Fruit fly (Drosophila melanogaster) whole organism, embryonic: Measurements from ENCODE around the gene drn.

Source experiments
- CG10462 ChIP-seq: fragments of 200-800 bp; sonication (Bioruptor generic); optimal IDR thresholded peaks from 2 replicates; lab custom pipeline; 2016; ENCODE audit warnings: missing biosample characterization, missing genetic modification characterization
- CG10543 ChIP-seq: fragments of 200-800 bp; sonication (Bioruptor generic); optimal IDR thresholded peaks from 3 replicates; lab custom pipeline; 2017; ENCODE audit warnings: missing biosample characterization, mild to moderate bottlenecking, missing genetic modification characterization, moderate library complexity
- CG10979 ChIP-seq: fragments of 200-800 bp; sonication (Bioruptor generic); optimal IDR thresholded peaks from 2 replicates; lab custom pipeline; 2018; ENCODE audit warnings: missing biosample characterization, mild to moderate bottlenecking, missing genetic modification characterization, moderate library complexity
- CG11696 ChIP-seq: fragments of 200-800 bp; sonication (Bioruptor generic); IDR thresholded peaks from 2 replicates; pipeline ENCODE4 v1.3.6; 2022; ENCODE audit warnings: missing biosample characterization, missing genetic modification characterization
- CG12219 ChIP-seq: fragments of 200-800 bp; sonication (Bioruptor generic); optimal IDR thresholded peaks from 3 replicates; lab custom pipeline; 2018; ENCODE audit warnings: missing biosample characterization, mild to moderate bottlenecking, missing genetic modification characterization
- CG12299 ChIP-seq: fragments of 200-800 bp; sonication (Bioruptor generic); optimal IDR thresholded peaks from 2 replicates; lab custom pipeline; 2018; ENCODE audit warnings: missing biosample characterization, mild to moderate bottlenecking, missing genetic modification characterization
- CG13624 ChIP-seq: fragments of 200-800 bp; sonication (Bioruptor generic); optimal IDR thresholded peaks from 2 replicates; lab custom pipeline; 2016; ENCODE audit warnings: missing biosample characterization, missing genetic modification characterization
- CG15269 ChIP-seq: fragments of 200-800 bp; sonication (Bioruptor generic); optimal IDR thresholded peaks from 2 replicates; lab custom pipeline; 2018; ENCODE audit warnings: missing biosample characterization, mild to moderate bottlenecking, missing genetic modification characterization, moderate library complexity
- CG1602 ChIP-seq: fragments of 200-800 bp; sonication (Bioruptor generic); optimal IDR thresholded peaks from 3 replicates; lab custom pipeline; 2016; ENCODE audit warnings: missing biosample characterization, missing genetic modification characterization
- CG17359 ChIP-seq: fragments of 200-800 bp; sonication (Bioruptor generic); optimal IDR thresholded peaks from 3 replicates; lab custom pipeline; 2018; ENCODE audit warnings: missing biosample characterization, mild to moderate bottlenecking, missing genetic modification characterization, moderate library complexity
- CG17568 ChIP-seq: fragments of 200-800 bp; sonication (Bioruptor generic); optimal IDR thresholded peaks from 2 replicates; lab custom pipeline; 2018; ENCODE audit warnings: missing biosample characterization, mild to moderate bottlenecking, missing genetic modification characterization, moderate library complexity
- CG2116 ChIP-seq: fragments of 200-800 bp; sonication (Bioruptor generic); optimal IDR thresholded peaks from 3 replicates; lab custom pipeline; 2018; ENCODE audit warnings: missing biosample characterization, mild to moderate bottlenecking, missing genetic modification characterization
- CG30020 ChIP-seq: fragments of 200-800 bp; optimal IDR thresholded peaks from 2 replicates; lab custom pipeline; 2019; ENCODE audit warnings: missing biosample characterization, mild to moderate bottlenecking, missing genetic modification characterization, moderate library complexity
- CG31224 ChIP-seq: fragments of 200-800 bp; sonication (Bioruptor generic); IDR thresholded peaks from 2 replicates; pipeline ENCODE4 v1.3.6; 2022; ENCODE audit warnings: missing biosample characterization, missing genetic modification characterization
- CG4282 ChIP-seq: fragments of 200-800 bp; sonication (Bioruptor generic); optimal IDR thresholded peaks from 2 replicates; lab custom pipeline; 2016; ENCODE audit warnings: missing biosample characterization, missing genetic modification characterization
- CG6854 ChIP-seq: fragments of 200-800 bp; sonication (Bioruptor generic); optimal IDR thresholded peaks from 3 replicates; lab custom pipeline; 2017; ENCODE audit warnings: missing biosample characterization, mild to moderate bottlenecking, missing genetic modification characterization
- CG7271 ChIP-seq: fragments of 200-800 bp; sonication (Bioruptor generic); optimal IDR thresholded peaks from 2 replicates; lab custom pipeline; 2018; ENCODE audit warnings: missing biosample characterization, mild to moderate bottlenecking, missing genetic modification characterization, moderate library complexity
- CG7556 ChIP-seq: fragments of 200-800 bp; sonication (Bioruptor generic); optimal IDR thresholded peaks from 2 replicates; lab custom pipeline; 2017; ENCODE audit warnings: missing biosample characterization, mild to moderate bottlenecking, missing genetic modification characterization
- CG8924 ChIP-seq: fragments of 200-800 bp; optimal IDR thresholded peaks from 3 replicates; lab custom pipeline; 2019; ENCODE audit warnings: missing biosample characterization, mild to moderate bottlenecking, missing genetic modification characterization, moderate library complexity
- Camta ChIP-seq: fragments of 200-800 bp; sonication (Bioruptor generic); optimal IDR thresholded peaks from 2 replicates; lab custom pipeline; 2016; ENCODE audit warnings: missing biosample characterization, missing genetic modification characterization
- D ChIP-seq, 2 experiments: fragments of 200-800 bp in 1 of 2; fragments of >200 bp in 1 of 2; sonication (Bioruptor generic) in 1 of 2; optimal IDR thresholded peaks; 2 replicates in 1 of 2; 3 replicates in 1 of 2; lab custom pipeline; 2017; ENCODE audit warnings: mild to moderate bottlenecking in 1 of 2, missing biosample characterization in 1 of 2, missing genetic modification characterization in 1 of 2, missing genetic modification reagents in 1 of 2
- E2f1 ChIP-seq: fragments of 200-800 bp; sonication (Bioruptor generic); IDR thresholded peaks from 2 replicates; pipeline ENCODE4 v1.3.6; 2022; ENCODE audit warnings: missing biosample characterization, missing genetic modification characterization
- Eip74EF ChIP-seq, 2 experiments: fragments of 200-800 bp in 1 of 2; fragments of >200 bp in 1 of 2; sonication (Bioruptor generic) in 1 of 2; optimal IDR thresholded peaks; 2 replicates each; lab custom pipeline; 2017 to 2019; ENCODE audit warnings: missing biosample characterization in 2 of 2, missing genetic modification characterization in 2 of 2, mild to moderate bottlenecking in 1 of 2, moderate library complexity in 1 of 2
- Elba2 ChIP-seq: fragments of 200-800 bp; sonication (Bioruptor generic); optimal IDR thresholded peaks from 3 replicates; lab custom pipeline; 2016; ENCODE audit warnings: missing biosample characterization, missing genetic modification characterization
- HLHmδ ChIP-seq: fragments of 200-800 bp; sonication (Bioruptor generic); optimal IDR thresholded peaks from 2 replicates; lab custom pipeline; 2018; ENCODE audit warnings: missing biosample characterization, mild to moderate bottlenecking, missing genetic modification characterization, moderate library complexity
- Hr3 ChIP-seq: fragments of 200-800 bp; sonication (Bioruptor generic); optimal IDR thresholded peaks from 3 replicates; lab custom pipeline; 2016; ENCODE audit warnings: missing biosample characterization, missing genetic modification characterization
- Neu2 ChIP-seq: fragments of 200-800 bp; sonication (Bioruptor generic); optimal IDR thresholded peaks from 3 replicates; lab custom pipeline; 2016; ENCODE audit warnings: missing biosample characterization, missing genetic modification characterization, borderline replicate concordance
- Side ChIP-seq: fragments of 200-800 bp; sonication (Bioruptor generic); optimal IDR thresholded peaks from 2 replicates; lab custom pipeline; 2016; ENCODE audit warnings: missing biosample characterization, missing genetic modification characterization
- Sry-β ChIP-seq: fragments of 200-800 bp; sonication (Bioruptor generic); optimal IDR thresholded peaks from 2 replicates; lab custom pipeline; 2018; ENCODE audit warnings: missing biosample characterization, mild to moderate bottlenecking, missing genetic modification characterization, moderate library complexity
- Vsx1 ChIP-seq: fragments of 200-800 bp; sonication (Bioruptor generic); optimal IDR thresholded peaks from 2 replicates; lab custom pipeline; 2017; ENCODE audit warnings: missing biosample characterization, mild to moderate bottlenecking, missing genetic modification characterization, missing genetic modification reagents
- Xrp1 ChIP-seq: fragments of 200-800 bp; sonication (Bioruptor generic); IDR thresholded peaks from 2 replicates; pipeline ENCODE4 v1.3.6; 2022; ENCODE audit warnings: missing biosample characterization, missing genetic modification characterization
- ara ChIP-seq: fragments of 200-800 bp; sonication (Bioruptor generic); IDR thresholded peaks from 2 replicates; pipeline ENCODE4 v1.3.6; 2022; ENCODE audit warnings: missing biosample characterization, missing genetic modification characterization
- dpn ChIP-seq, 2 experiments: fragments of 200-800 bp; sonication (Bioruptor generic); optimal IDR thresholded peaks; 3 replicates each; lab custom pipeline; 2016; ENCODE audit warnings: missing biosample characterization in 2 of 2, missing genetic modification characterization in 2 of 2
- gce ChIP-seq: fragments of 200-800 bp; sonication (Bioruptor generic); IDR thresholded peaks from 3 replicates; pipeline ENCODE4 v1.3.6; 2022; ENCODE audit warnings: missing biosample characterization, missing genetic modification characterization
- lbe ChIP-seq: fragments of 200-800 bp; sonication (Bioruptor generic); optimal IDR thresholded peaks from 2 replicates; lab custom pipeline; 2016; ENCODE audit warnings: missing biosample characterization, mild to moderate bottlenecking, missing genetic modification characterization
- nerfin-1 ChIP-seq: fragments of 200-800 bp; sonication (Bioruptor generic); optimal IDR thresholded peaks from 3 replicates; lab custom pipeline; 2019; ENCODE audit warnings: missing biosample characterization, mild to moderate bottlenecking, missing genetic modification characterization, moderate library complexity
- otp ChIP-seq: fragments of 200-800 bp; sonication (Bioruptor generic); IDR thresholded peaks from 3 replicates; pipeline ENCODE4, ENCODE4 v1.3.6; 2022; ENCODE audit warnings: missing biosample characterization, missing genetic modification characterization
- prd ChIP-seq, 3 experiments: fragments of >200 bp in 2 of 3; fragments of 200-800 bp in 1 of 3; sonication (Bioruptor generic) in 1 of 3; optimal IDR thresholded peaks in 2 of 3; IDR thresholded peaks in 1 of 3; 2 replicates in 2 of 3; 3 replicates in 1 of 3; pipeline versions ENCODE4 v1.3.6 to Lab custom; 2017 to 2022; ENCODE audit warnings: missing biosample characterization in 1 of 3, missing genetic modification characterization in 1 of 3
- shn ChIP-seq: fragments of 200-800 bp; sonication (Bioruptor generic); optimal IDR thresholded peaks from 3 replicates; lab custom pipeline; 2016; ENCODE audit warnings: missing biosample characterization, missing genetic modification characterization
- sqz ChIP-seq: fragments of 200-800 bp; sonication (Bioruptor generic); optimal IDR thresholded peaks from 3 replicates; lab custom pipeline; 2018; ENCODE audit warnings: missing biosample characterization, mild to moderate bottlenecking, missing genetic modification characterization
- stc ChIP-seq: fragments of 200-800 bp; sonication (Bioruptor generic); IDR thresholded peaks from 2 replicates; pipeline ENCODE4 v1.3.6; 2022; ENCODE audit warnings: missing biosample characterization, missing genetic modification characterization
- tin ChIP-seq: fragments of 200-800 bp; sonication (Bioruptor generic); optimal IDR thresholded peaks from 3 replicates; lab custom pipeline; 2016; ENCODE audit warnings: missing biosample characterization, missing genetic modification characterization
- ttk ChIP-seq: fragments of 200-800 bp; sonication (Bioruptor generic); IDR thresholded peaks from 2 replicates; pipeline ENCODE4 v2.1.2; 2022; ENCODE audit warnings: missing biosample characterization, missing genetic modification characterization
- unpg ChIP-seq: fragments of 200-800 bp; sonication (Bioruptor generic); optimal IDR thresholded peaks from 3 replicates; lab custom pipeline; 2018; ENCODE audit warnings: missing biosample characterization, mild to moderate bottlenecking, missing genetic modification characterization, moderate library complexity
- vvl ChIP-seq: fragments of 200-800 bp; sonication (Bioruptor generic); IDR thresholded peaks from 2 replicates; pipeline ENCODE4 v1.3.6; 2022; ENCODE audit warnings: missing biosample characterization, missing genetic modification characterization
- zf30C ChIP-seq: fragments of 200-800 bp; sonication (Bioruptor generic); optimal IDR thresholded peaks from 3 replicates; lab custom pipeline; 2018; ENCODE audit warnings: missing biosample characterization, mild to moderate bottlenecking, missing genetic modification characterization

The drn gene

DNA sequence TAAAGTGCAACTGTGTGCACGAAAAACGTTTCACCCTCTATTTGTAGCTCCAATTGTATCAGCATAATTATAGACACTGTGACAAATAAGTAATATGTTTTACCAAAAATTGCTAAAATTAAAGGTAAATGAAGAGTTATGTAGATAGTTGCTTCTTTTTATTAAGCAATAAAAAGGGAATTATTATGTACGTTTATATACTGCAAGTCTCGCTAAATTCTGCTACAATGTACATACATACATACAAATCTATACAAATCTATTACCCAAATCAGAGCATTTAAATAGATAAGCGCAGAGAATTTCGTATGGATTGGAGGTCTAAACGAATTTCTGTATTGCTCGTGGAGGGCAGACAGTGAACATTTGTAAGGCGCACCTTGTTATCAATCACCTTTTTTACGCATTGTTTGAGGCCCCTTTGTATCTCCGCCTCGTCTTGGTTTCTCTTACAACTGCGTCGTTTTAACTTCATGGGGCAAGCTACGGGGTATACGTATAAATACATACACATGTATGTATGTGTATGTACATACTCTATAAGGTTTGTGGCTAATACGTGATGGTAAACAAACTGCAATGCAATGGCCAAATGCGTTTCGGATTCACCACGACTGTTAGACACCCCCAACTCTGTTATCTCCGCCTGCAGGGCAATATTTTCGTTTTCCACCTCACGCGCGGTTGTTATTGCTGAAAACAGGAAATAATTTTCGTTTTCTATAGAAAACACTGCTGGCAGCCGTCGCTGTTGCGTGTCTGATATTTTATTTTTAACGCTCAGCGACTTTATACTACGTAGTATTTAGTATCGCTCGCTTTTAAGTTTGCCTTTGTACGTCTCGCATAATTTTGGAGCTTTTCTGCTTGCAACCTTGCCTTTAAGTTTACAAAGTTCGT lies 590 bp upstream of the drn start (continued):
- TF ChIP-seq otp (GFP tag; lab: Robert Waterston, UW) (peak; percentile 21; the same call in 2 of the 3 replicates), CG17359 (tag; lab: Kevin White, UChicago) (peak; percentile 80), CG8924 (tag; lab: Kevin White, UChicago) (peak; percentile 77), CG12219 (GFP tag; lab: Kevin White, UChicago) (peak; percentile 25), CG15269 (tag; lab: Kevin White, UChicago) (peak; percentile 55), CG31224 (GFP tag; lab: Robert Waterston, UW) (no peak; the same call in 1 of the 2 replicates), CG1602 (GFP tag; lab: Kevin White, UChicago) (peak; percentile 40), nerfin-1 (tag; lab: Kevin White, UChicago) (peak; percentile 30), Side (GFP tag; lab: Kevin White, UChicago) (no peak), Neu2 (GFP tag; lab: Kevin White, UChicago) (no peak), Elba2 (GFP tag; lab: Kevin White, UChicago) (no peak), CG13624 (peak; percentile 52), prd (optimal IDR thresholded peaks at IDR 0.05; lab: Kevin White, UChicago) (no peak), prd (GFP tag; IDR thresholded peaks at IDR 0.05; lab: Robert Waterston, UW) (peak; percentile 30; the same call in 1 of the 3 replicates), Eip74EF (GFP tag; optimal IDR thresholded peaks at IDR 0.05; lab: Kevin White, UChicago) (peak in 1 of 2 experiments; percentile 63), HLHmδ (GFP tag; lab: Kevin White, UChicago) (peak; percentile 35), CG17568 (peak; percentile 64), ttk (GFP tag; lab: Robert Waterston, UW) (peak; percentile 37; the same call in 1 of the 2 replicates), Xrp1 (GFP tag; lab: Robert Waterston, UW) (peak; percentile 75), CG30020 (tag; lab: Kevin White, UChicago) (no peak), shn (GFP tag; lab: Kevin White, UChicago) (peak; percentile 26), CG7271 (tag; lab: Kevin White, UChicago) (no peak), Vsx1 (GFP tag; lab: Kevin White, UChicago) (peak; percentile 24), stc (0 out of 2 replicates have a peak, but pooled peaks have one; percentile 7), CG2116 (GFP tag; lab: Kevin White, UChicago) (peak; percentile 50), CG4282 (GFP tag; lab: Kevin White, UChicago) (peak; percentile 38), dpn (GFP tag; optimal IDR thresholded peaks at IDR 0.05; lab: Kevin White, UChicago) (peak; percentile 34 to 40), vvl (GFP tag; lab: Robert Waterston, UW) (peak; percentile 79), tin (GFP tag; lab: Kevin White, UChicago) (peak; percentile 55), ara (GFP tag; lab: Robert Waterston, UW) (peak; percentile 11; the same call in 1 of the 2 replicates), CG12299 (peak; percentile 13), CG10543 (GFP tag; lab: Kevin White, UChicago) (peak; percentile 56), Camta (GFP tag; lab: Kevin White, UChicago) (peak; percentile 57), Hr3 (peak; percentile 59), unpg (GFP tag; lab: Kevin White, UChicago) (peak; percentile 77), CG6854 (GFP tag; lab: Kevin White, UChicago) (no peak), zf30C (GFP tag; lab: Kevin White, UChicago) (peak; percentile 88), CG10462 (GFP tag; lab: Kevin White, UChicago) (peak; percentile 51), E2f1 (GFP tag; lab: Robert Waterston, UW) (peak; percentile 52), CG11696 (GFP tag; lab: Robert Waterston, UW) (0 out of 2 replicates have a peak, but pooled peaks have one; percentile 7), Sry-β (peak; percentile 1), CG7556 (GFP tag; lab: Kevin White, UChicago) (peak; percentile 74), lbe (GFP tag; lab: Kevin White, UChicago) (no peak), sqz (GFP tag; lab: Kevin White, UChicago) (peak; percentile 52), gce (GFP tag; lab: Robert Waterston, UW) (0 out of 3 replicates have a peak, but pooled peaks have one; percentile 35), D (optimal IDR thresholded peaks at IDR 0.05; lab: Kevin White, UChicago) (no peak), D (GFP tag; optimal IDR thresholded peaks at IDR 0.05; lab: Kevin White, UChicago) (peak; percentile 85), CG10979 (peak; percentile 87)
